Worm (Caenorhabditis elegans): Measurements from ENCODE around the gene prp-18.

DNA sequence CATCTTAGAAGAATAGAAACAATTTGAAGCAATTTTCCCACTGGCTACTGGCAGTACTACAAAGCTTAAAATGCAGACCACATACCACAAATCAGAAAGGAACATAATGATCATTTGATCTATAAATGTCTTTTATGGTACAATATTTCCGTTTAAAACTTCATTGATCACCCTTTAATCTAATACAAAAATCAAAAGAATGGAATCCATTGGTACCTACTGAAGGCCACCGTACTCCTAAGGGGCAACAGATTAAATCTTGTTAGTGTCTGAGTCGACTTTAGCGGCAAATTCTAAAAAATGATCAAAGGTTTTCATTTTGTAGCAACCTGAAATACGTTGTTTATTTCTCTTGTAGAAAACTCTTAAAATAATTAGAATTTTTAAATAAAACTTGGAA lies 12.0 kb downstream of the prp-18 start:
- no peak for TF ChIP-seq ceh-44 (GFP tag; IDR thresholded peaks at IDR 0.05)
- no peak for TF ChIP-seq set-16 (GFP tag; IDR thresholded peaks at IDR 0.05)
- TF ChIP-seq nhr-76 (tag; optimal IDR thresholded peaks at IDR 0.05), result no peak
- TF ChIP-seq snpc-4 (tag; optimal IDR thresholded peaks at IDR 0.05), result no peak
- no peak for TF ChIP-seq ztf-11 (tag; optimal IDR thresholded peaks at IDR 0.05)
- TF ChIP-seq dve-1 (tag; optimal IDR thresholded peaks at IDR 0.05; ENCODE audit: insufficient read depth), result no peak
- TF ChIP-seq ama-1 (optimal IDR thresholded peaks at IDR 0.05), result no peak
- TF ChIP-seq daf-12 (tag; optimal IDR thresholded peaks at IDR 0.05), result no peak
- no peak for TF ChIP-seq zag-1 (tag; optimal IDR thresholded peaks at IDR 0.05)
- no peak for TF ChIP-seq nhr-77 (tag; optimal IDR thresholded peaks at IDR 0.05)
- TF ChIP-seq unc-62 (GFP tag; optimal IDR thresholded peaks at IDR 0.05 in 1 of 2), result no peak
- TF ChIP-seq unc-62 (tag; optimal IDR thresholded peaks at IDR 0.05), result no peak
- TF ChIP-seq cey-2 (tag; optimal IDR thresholded peaks at IDR 0.05; ENCODE audit: borderline replicate concordance, insufficient read depth), result no peak
- no peak for TF ChIP-seq ztf-7 (tag; optimal IDR thresholded peaks at IDR 0.05)
- TF ChIP-seq php-3 (GFP tag; IDR thresholded peaks at IDR 0.05), result no peak
